Worm (Caenorhabditis elegans) whole organism, L2 larva: ENCODE measurements around the gene F32D8.15.

Experiments
- F13H6.1 ChIP-seq: sonication (generic microtip); optimal IDR thresholded peaks from 2 replicates; lab custom pipeline; 2016; ENCODE audit warnings: missing genetic modification characterization, missing compliant biosample characterization
- Y55F3AM.14 ChIP-seq: fragments of 200-800 bp; sonication (Bioruptor generic); optimal IDR thresholded peaks from 2 replicates; lab custom pipeline; 2018; ENCODE audit warnings: mild to moderate bottlenecking, missing genetic modification characterization, missing compliant biosample characterization
- ZK546.5 ChIP-seq: sonication (generic microtip); optimal IDR thresholded peaks from 2 replicates; lab custom pipeline; 2017; ENCODE audit warnings: missing biosample characterization, missing genetic modification characterization
- aly-2 ChIP-seq: fragments of 150-350 bp; optimal IDR thresholded peaks from 2 replicates; lab custom pipeline; 2014; ENCODE audit warnings: missing biosample characterization, missing genetic modification characterization
- blmp-1 ChIP-seq: sonication (generic microtip); optimal IDR thresholded peaks from 2 replicates; lab custom pipeline; 2017; ENCODE audit warnings: missing genetic modification characterization, mild to moderate bottlenecking, missing compliant biosample characterization, antibody characterized with exemption, moderate library complexity; ENCODE audit not compliant: insufficient read depth
- ceh-82 ChIP-seq: fragments of 150-350 bp; optimal IDR thresholded peaks from 2 replicates; lab custom pipeline; 2014; ENCODE audit warnings: missing biosample characterization, missing genetic modification characterization
- crh-2 ChIP-seq: sonication (generic microtip); optimal IDR thresholded peaks from 2 replicates; lab custom pipeline; 2017; ENCODE audit warnings: missing biosample characterization, missing genetic modification characterization
- dmd-4 ChIP-seq: sonication (generic microtip); optimal IDR thresholded peaks from 2 replicates; lab custom pipeline; 2017; ENCODE audit warnings: missing biosample characterization, missing genetic modification characterization
- egl-27 ChIP-seq: sonication (generic microtip); optimal IDR thresholded peaks from 3 replicates; lab custom pipeline; 2017; ENCODE audit warnings: missing biosample characterization, missing genetic modification reagents, missing genetic modification characterization
- elt-1 ChIP-seq: fragments of 150-350 bp; optimal IDR thresholded peaks from 2 replicates; lab custom pipeline; 2014; ENCODE audit warnings: missing biosample characterization, missing genetic modification characterization
- elt-3 ChIP-seq: sonication (generic microtip); optimal IDR thresholded peaks from 2 replicates; lab custom pipeline; 2017; ENCODE audit warnings: missing biosample characterization, missing genetic modification characterization
- fos-1 ChIP-seq: fragments of 150-350 bp; optimal IDR thresholded peaks from 2 replicates; lab custom pipeline; 2014; ENCODE audit warnings: missing biosample characterization, missing genetic modification characterization
- gmeb-1 ChIP-seq: fragments of 150-350 bp; optimal IDR thresholded peaks from 2 replicates; lab custom pipeline; 2014; ENCODE audit warnings: missing biosample characterization, missing genetic modification characterization
- lin-11 ChIP-seq: fragments of 150-350 bp; sonication (generic microtip); optimal IDR thresholded peaks from 2 replicates; lab custom pipeline; 2014; ENCODE audit warnings: missing biosample characterization, missing genetic modification characterization, inconsistent platforms, mixed read lengths
- lin-13 ChIP-seq: fragments of 150-350 bp; optimal IDR thresholded peaks from 2 replicates; lab custom pipeline; 2014; ENCODE audit warnings: missing biosample characterization, missing genetic modification reagents, missing genetic modification characterization
- lin-39 ChIP-seq: fragments of 150-350 bp; optimal IDR thresholded peaks from 2 replicates; lab custom pipeline; 2014; ENCODE audit warnings: missing biosample characterization, missing genetic modification reagents, missing genetic modification characterization
- mab-5 ChIP-seq: fragments of 150-350 bp; optimal IDR thresholded peaks from 2 replicates; lab custom pipeline; 2014; ENCODE audit warnings: missing biosample characterization, missing genetic modification characterization
- mbf-1 ChIP-seq: sonication (generic microtip); optimal IDR thresholded peaks from 2 replicates; lab custom pipeline; 2017; ENCODE audit warnings: missing biosample characterization, missing genetic modification characterization
- nhr-11 ChIP-seq: fragments of 150-350 bp; optimal IDR thresholded peaks from 2 replicates; lab custom pipeline; 2014; ENCODE audit warnings: missing biosample characterization, missing genetic modification characterization
- nhr-21 ChIP-seq: fragments of 150-350 bp; optimal IDR thresholded peaks from 2 replicates; lab custom pipeline; 2014; ENCODE audit warnings: missing biosample characterization, missing genetic modification characterization
- nhr-23 ChIP-seq: fragments of 150-350 bp; optimal IDR thresholded peaks from 2 replicates; lab custom pipeline; 2014; ENCODE audit warnings: missing biosample characterization, missing genetic modification reagents, missing genetic modification characterization
- nhr-237 ChIP-seq: fragments of 150-350 bp; optimal IDR thresholded peaks from 2 replicates; lab custom pipeline; 2014; ENCODE audit warnings: missing biosample characterization, missing genetic modification characterization
- nhr-25 ChIP-seq: fragments of 150-350 bp; sonication (generic microtip); optimal IDR thresholded peaks from 3 replicates; lab custom pipeline; 2014; ENCODE audit warnings: missing biosample characterization, missing genetic modification characterization
- nhr-77 ChIP-seq: fragments of 150-350 bp; optimal IDR thresholded peaks from 2 replicates; lab custom pipeline; 2014; ENCODE audit warnings: missing biosample characterization, missing genetic modification characterization
- peb-1 ChIP-seq: fragments of 150-350 bp; optimal IDR thresholded peaks from 2 replicates; lab custom pipeline; 2014; ENCODE audit warnings: missing biosample characterization, missing genetic modification characterization
- skn-1 ChIP-seq: sonication (generic microtip); optimal IDR thresholded peaks from 2 replicates; lab custom pipeline; 2017; ENCODE audit warnings: missing biosample characterization, missing genetic modification characterization
- sma-3 ChIP-seq: sonication (generic microtip); optimal IDR thresholded peaks from 2 replicates; lab custom pipeline; 2016; ENCODE audit warnings: missing genetic modification reagents, missing genetic modification characterization, missing compliant biosample characterization
- sma-9 ChIP-seq, 2 experiments: fragments of 150-350 bp in 1 of 2; sonication (generic microtip) in 1 of 2; optimal IDR thresholded peaks; 2 replicates each; lab custom pipeline; 2014 to 2016; ENCODE audit warnings: missing genetic modification characterization in 2 of 2, mild to moderate bottlenecking in 1 of 2, missing biosample characterization in 1 of 2, missing compliant biosample characterization in 1 of 2, missing genetic modification reagents in 1 of 2, moderate library complexity in 1 of 2
- snpc-4 ChIP-seq: fragments of 150-350 bp; optimal IDR thresholded peaks from 2 replicates; lab custom pipeline; 2014; ENCODE audit warnings: missing biosample characterization, missing genetic modification characterization
- unc-62 ChIP-seq: fragments of 150-350 bp; optimal IDR thresholded peaks from 2 replicates; lab custom pipeline; 2014; ENCODE audit warnings: missing biosample characterization, missing genetic modification reagents, missing genetic modification characterization
- zag-1 ChIP-seq: fragments of 150-350 bp; optimal IDR thresholded peaks from 2 replicates; lab custom pipeline; 2014; ENCODE audit warnings: missing biosample characterization, missing genetic modification characterization

The F32D8.15 gene

DNA sequence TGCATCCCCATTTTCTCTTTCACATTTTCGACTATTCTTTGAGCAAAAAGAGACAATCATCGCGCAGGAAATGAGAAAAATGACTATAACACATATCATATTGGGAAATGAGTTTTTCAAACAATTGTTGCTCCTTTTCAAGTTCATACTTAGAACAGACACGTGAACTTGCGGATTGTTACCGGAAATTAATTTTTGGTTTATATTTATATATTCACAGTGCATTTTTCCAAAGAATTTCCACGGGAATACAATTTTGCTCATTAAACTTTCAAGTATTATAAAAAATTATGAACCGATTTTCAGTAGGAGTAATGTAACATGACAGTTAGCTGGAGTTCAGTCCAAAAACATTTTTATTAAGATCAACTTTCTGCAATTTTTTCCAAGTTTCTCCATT is 19.4 kb downstream of the F32D8.15 start, which contains the start of gene F58B4.7:
Gene F58B4.7 (minus strand): TSS at position 101 of the 400 bp plus-strand sequence.
- no peak for TF ChIP-seq elt-1 (tag; lab: Kevin White, UChicago)
- no peak for TF ChIP-seq ZK546.5 (tag; lab: Kevin White, UChicago)
- no peak for TF ChIP-seq zag-1 (tag; lab: Kevin White, UChicago)
- no peak for TF ChIP-seq lin-11 (tag; lab: Kevin White, UChicago)
- TF ChIP-seq snpc-4: no peak
- TF ChIP-seq dmd-4 (tag; lab: Kevin White, UChicago): no peak
- TF ChIP-seq nhr-23: no peak
- no peak for TF ChIP-seq sma-9 (GFP tag; optimal IDR thresholded peaks at IDR 0.05; lab: Kevin White, UChicago)
- TF ChIP-seq sma-9 (tag; optimal IDR thresholded peaks at IDR 0.05; lab: Kevin White, UChicago): no peak
- no peak for TF ChIP-seq lin-13 (GFP tag; lab: Kevin White, UChicago)
- TF ChIP-seq F13H6.1 (tag; lab: Kevin White, UChicago): no peak
- TF ChIP-seq skn-1: no peak
- TF ChIP-seq mbf-1 (tag; lab: Kevin White, UChicago): no peak
- no peak for TF ChIP-seq fos-1
- no peak for TF ChIP-seq nhr-21 (tag; lab: Kevin White, UChicago)
- TF ChIP-seq nhr-77: no peak
- TF ChIP-seq unc-62 (GFP tag; lab: Kevin White, UChicago): no peak
- no peak for TF ChIP-seq nhr-11 (tag; lab: Kevin White, UChicago)
- TF ChIP-seq ceh-82 (tag; lab: Kevin White, UChicago): no peak
- TF ChIP-seq egl-27 (tag; lab: Kevin White, UChicago): no peak
- no peak for TF ChIP-seq Y55F3AM.14

ce11 chrV:10924731-10925130 is 20.9 kb downstream of the F32D8.15 start, which contains the start of gene F58B4.6:
Gene F58B4.6, plus strand, starts transcription at chrV:10925031.
- TF ChIP-seq lin-11 (tag; lab: Kevin White, UChicago): peak; percentile 12
- no peak for TF ChIP-seq nhr-25 (tag; lab: Kevin White, UChicago)

ce11 chrV:10925658-10926057 is 21.8 kb downstream of the F32D8.15 start:
- TF ChIP-seq peb-1: no peak
- TF ChIP-seq gmeb-1 (tag; lab: Kevin White, UChicago): no peak
- TF ChIP-seq nhr-11 (tag; lab: Kevin White, UChicago): no peak
- TF ChIP-seq lin-39 (tag; lab: Kevin White, UChicago): no peak
- TF ChIP-seq lin-11 (tag; lab: Kevin White, UChicago): peak; percentile 35
- no peak for TF ChIP-seq sma-3 (GFP tag; lab: Kevin White, UChicago)

- TF ChIP-seq nhr-237 (no peak), lin-11 (tag; lab: Kevin White, UChicago) (peak; percentile 39)
- TF ChIP-seq, all 48 proteins: peak for 1
Measured at ce11 chrV:10929511-10929910, 25.7 kb downstream of the F32D8.15 start, which contains the start of gene F58B4.3. Gene F58B4.3, plus strand, starts transcription at chrV:10929811.

- TF ChIP-seq nhr-237: no peak
- no peak for TF ChIP-seq crh-2 (tag; lab: Kevin White, UChicago)
- no peak for TF ChIP-seq aly-2
- TF ChIP-seq ZK546.5 (tag; lab: Kevin White, UChicago): no peak
- no peak for TF ChIP-seq skn-1
- TF ChIP-seq elt-3 (tag; lab: Kevin White, UChicago): no peak
- TF ChIP-seq mbf-1 (tag; lab: Kevin White, UChicago): no peak
- no peak for TF ChIP-seq dmd-4 (tag; lab: Kevin White, UChicago)
- no peak for TF ChIP-seq unc-62 (GFP tag; lab: Kevin White, UChicago)
- no peak for TF ChIP-seq fos-1
- TF ChIP-seq lin-13 (GFP tag; lab: Kevin White, UChicago): no peak
Measured at ce11 chrV:10931189-10931588, 27.3 kb downstream of the F32D8.15 start, which contains the start of gene scvp-1. Gene scvp-1, minus strand, starts transcription at chrV:10931289.

DNA sequence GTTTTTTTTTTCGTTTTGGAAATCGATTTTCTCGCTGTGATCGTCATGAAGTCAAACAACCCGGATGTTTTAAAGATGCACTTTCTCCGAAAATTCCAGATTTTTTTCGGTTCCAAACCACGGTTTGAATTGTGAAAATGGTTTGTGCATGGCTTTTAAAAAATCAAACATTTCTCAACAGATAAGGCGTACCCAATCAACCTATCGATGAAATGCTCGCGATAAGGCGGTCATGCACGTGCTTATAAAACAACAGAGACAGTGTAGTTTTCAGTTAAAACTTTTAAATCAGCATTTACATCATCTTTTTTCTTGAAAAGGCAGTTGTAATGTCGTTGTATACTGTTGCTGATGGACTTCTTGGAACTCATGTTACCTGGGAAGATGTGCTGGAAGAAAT is 28.6 kb downstream of the F32D8.15 start, which contains the start of gene F58B4.5:
Gene F58B4.5 (plus strand): TSS at position 283 of the 400 bp plus-strand sequence.
- TF ChIP-seq sma-9 (GFP tag; optimal IDR thresholded peaks at IDR 0.05; lab: Kevin White, UChicago) (peak; percentile 71), sma-9 (tag; optimal IDR thresholded peaks at IDR 0.05; lab: Kevin White, UChicago) (no peak), aly-2 (no peak), mab-5 (tag; lab: Kevin White, UChicago) (no peak), fos-1 (peak; percentile 43), blmp-1 (tag; lab: Kevin White, UChicago) (no peak), crh-2 (tag; lab: Kevin White, UChicago) (peak; percentile 54)
